Worm (Caenorhabditis elegans): Measurements from ENCODE around the gene C35D10.1.

C35D10.1 gene

DNA sequence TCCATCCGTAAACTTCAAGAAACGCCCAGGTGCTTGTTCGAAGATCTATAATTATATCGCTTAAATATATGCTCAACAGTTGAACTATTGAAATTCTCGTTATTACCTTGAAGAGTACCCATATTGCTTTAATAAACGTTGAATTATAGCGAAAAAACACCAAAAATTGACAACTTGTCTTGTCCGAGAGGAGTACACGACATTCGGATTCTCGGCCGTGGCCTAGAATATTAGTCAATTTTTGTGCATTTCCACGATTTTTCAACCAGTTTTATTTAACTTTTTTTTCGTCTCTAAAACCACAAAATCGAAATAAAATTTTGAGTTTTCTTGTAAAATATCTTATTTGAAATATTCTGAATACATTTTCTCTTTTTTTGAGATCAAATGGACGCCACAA lies 32.8 kb downstream of the C35D10.1 start, which contains the start of the genes F26F4.9 and cee-1 (continued):
- TF ChIP-seq ceh-27 (GFP tag; optimal IDR thresholded peaks at IDR 0.05): peak; percentile 61
- no peak for TF ChIP-seq C06A6.2 (GFP tag; conservative IDR thresholded peaks at IDR 0.05)
- no peak for TF ChIP-seq B0035.1 (tag; optimal IDR thresholded peaks at IDR 0.05)
- TF ChIP-seq snpc-4 (GFP tag; optimal IDR thresholded peaks at IDR 0.05): no peak
- TF ChIP-seq snpc-4 (tag; optimal IDR thresholded peaks at IDR 0.05): no peak
- no peak for TF ChIP-seq Y56A3A.18 (GFP tag; IDR thresholded peaks at IDR 0.05)
- TF ChIP-seq bed-2 (GFP tag; IDR thresholded peaks at IDR 0.05): no peak
- no peak for TF ChIP-seq rpc-1 (optimal IDR thresholded peaks at IDR 0.05)
- no peak for TF ChIP-seq rpc-1 (tag; optimal IDR thresholded peaks at IDR 0.05)
- no peak for TF ChIP-seq Y53G8AR.9 (GFP tag; conservative IDR thresholded peaks at IDR 0.05)
- TF ChIP-seq nhr-179 (tag; optimal IDR thresholded peaks at IDR 0.05): no peak
- no peak for TF ChIP-seq F37B4.10 (GFP tag; IDR thresholded peaks at IDR 0.05)
- TF ChIP-seq ztf-3 (GFP tag; optimal IDR thresholded peaks at IDR 0.05): no peak
- no peak for TF ChIP-seq nhr-90 (tag; optimal IDR thresholded peaks at IDR 0.05)
- TF ChIP-seq atf-7 (tag; optimal IDR thresholded peaks at IDR 0.05): no peak
- TF ChIP-seq bed-1 (GFP tag; IDR thresholded peaks at IDR 0.05): no peak
- no peak for TF ChIP-seq dpff-1 (tag; optimal IDR thresholded peaks at IDR 0.05)
- TF ChIP-seq K11D2.4 (GFP tag; IDR thresholded peaks at IDR 0.05): no peak
- TF ChIP-seq ztf-6 (GFP tag; IDR thresholded peaks at IDR 0.05): no peak
- no peak for TF ChIP-seq Y67H2A.10 (GFP tag; conservative IDR thresholded peaks at IDR 0.05)
- TF ChIP-seq attf-3 (GFP tag; conservative IDR thresholded peaks at IDR 0.05): no peak
- TF ChIP-seq mxl-1 (tag; optimal IDR thresholded peaks at IDR 0.05): no peak
- no peak for TF ChIP-seq egrh-3 (GFP tag; IDR thresholded peaks at IDR 0.05)
- no peak for TF ChIP-seq athp-1 (tag; optimal IDR thresholded peaks at IDR 0.05)
- peak; percentile 5 for TF ChIP-seq lin-40 (tag; optimal IDR thresholded peaks at IDR 0.05)
- no peak for TF ChIP-seq F10E7.11 (tag; optimal IDR thresholded peaks at IDR 0.05)
- no peak for TF ChIP-seq mel-28 (tag; optimal IDR thresholded peaks at IDR 0.05; ENCODE audit: borderline replicate concordance)
- no peak for TF ChIP-seq sea-2 (GFP tag; IDR thresholded peaks at IDR 0.05)
- TF ChIP-seq nhr-120 (GFP tag; IDR thresholded peaks at IDR 0.05): no peak
- TF ChIP-seq aptf-3 (GFP tag; IDR thresholded peaks at IDR 0.05): no peak
- no peak for TF ChIP-seq ccch-3 (GFP tag; optimal IDR thresholded peaks at IDR 0.05)
- peak; percentile 3 for TF ChIP-seq lin-54 (GFP tag; optimal IDR thresholded peaks at IDR 0.05)
- TF ChIP-seq xnd-1 (tag; optimal IDR thresholded peaks at IDR 0.05): no peak
- TF ChIP-seq nfya-1 (tag; optimal IDR thresholded peaks at IDR 0.05; ENCODE audit: borderline replicate concordance, insufficient read depth): no peak
- TF ChIP-seq lsy-27 (tag; optimal IDR thresholded peaks at IDR 0.05; ENCODE audit: borderline replicate concordance, insufficient read depth): no peak
- no peak for TF ChIP-seq C17E4.6 (GFP tag; IDR thresholded peaks at IDR 0.05)
- no peak for TF ChIP-seq repo-1 (tag; optimal IDR thresholded peaks at IDR 0.05)
- TF ChIP-seq snpc-1.1 (tag; optimal IDR thresholded peaks at IDR 0.05; ENCODE audit: insufficient read depth): no peak
- TF ChIP-seq dox-1 (GFP tag; IDR thresholded peaks at IDR 0.05): peak; percentile 54; the same call in 1 of the 2 replicates
- no peak for TF ChIP-seq attf-6 (GFP tag; IDR thresholded peaks at IDR 0.05)
- no peak for TF ChIP-seq lin-26 (GFP tag; IDR thresholded peaks at IDR 0.05)
- peak; percentile 34 for TF ChIP-seq lsl-1 (GFP tag; optimal IDR thresholded peaks at IDR 0.05)
- no peak for TF ChIP-seq F52B5.7 (tag; optimal IDR thresholded peaks at IDR 0.05)
- peak; percentile 26; the same call in 1 of the 2 replicates for TF ChIP-seq D2030.7 (GFP tag; IDR thresholded peaks at IDR 0.05)
- no peak for TF ChIP-seq F22D6.2 (tag; optimal IDR thresholded peaks at IDR 0.05)
- no peak for TF ChIP-seq dpl-1 (GFP tag; optimal IDR thresholded peaks at IDR 0.05)
- TF ChIP-seq nfya-2 (GFP tag; IDR thresholded peaks at IDR 0.05): no peak
- TF ChIP-seq B0019.2 (GFP tag; conservative IDR thresholded peaks at IDR 0.05): no peak
- no peak for TF ChIP-seq ztf-26 (tag; optimal IDR thresholded peaks at IDR 0.05)
- TF ChIP-seq egl-18 (GFP tag; IDR thresholded peaks at IDR 0.05): no peak
- no peak for TF ChIP-seq aptf-2 (GFP tag; conservative IDR thresholded peaks at IDR 0.05)
